Fruit fly (Drosophila melanogaster) whole organism, embryonic: ENCODE results near the gene CG12020.
A peak's percentile ranks its signal among the peaks of the same experiment; 100 is the strongest.

ENCODE experiments used
- Asciz ChIP-seq: fragments of 200-800 bp; sonication (Bioruptor generic); optimal IDR thresholded peaks from 2 replicates; lab custom pipeline; 2017; ENCODE audit warnings: missing biosample characterization, mild to moderate bottlenecking, missing genetic modification characterization, missing genetic modification reagents
- Blimp-1 ChIP-seq: fragments of 200-800 bp; sonication (Bioruptor generic); optimal IDR thresholded peaks from 3 replicates; lab custom pipeline; 2018; ENCODE audit warnings: missing biosample characterization, missing genetic modification characterization, mild to moderate bottlenecking, moderate library complexity, missing genetic modification reagents
- CG12299 ChIP-seq: fragments of 200-800 bp; sonication (Bioruptor generic); optimal IDR thresholded peaks from 2 replicates; lab custom pipeline; 2018; ENCODE audit warnings: missing biosample characterization, mild to moderate bottlenecking, missing genetic modification characterization
- CG13123 ChIP-seq: fragments of 200-800 bp; sonication (Bioruptor generic); optimal IDR thresholded peaks from 2 replicates; lab custom pipeline; 2016; ENCODE audit warnings: missing biosample characterization, missing genetic modification characterization
- CG14667 ChIP-seq: fragments of 200-800 bp; sonication (Bioruptor generic); IDR thresholded peaks from 2 replicates; pipeline ENCODE4 v1.3.6; 2022; ENCODE audit warnings: missing biosample characterization, missing genetic modification characterization
- CG14710 ChIP-seq: fragments of 200-800 bp; sonication (Bioruptor generic); optimal IDR thresholded peaks from 3 replicates; lab custom pipeline; 2019; ENCODE audit warnings: missing biosample characterization, mild to moderate bottlenecking, missing genetic modification characterization, moderate library complexity
- CG15073 ChIP-seq: fragments of 200-800 bp; sonication (Bioruptor generic); optimal IDR thresholded peaks from 2 replicates; lab custom pipeline; 2016; ENCODE audit warnings: missing biosample characterization, missing genetic modification characterization
- CG15479 ChIP-seq: fragments of 200-800 bp; sonication (Bioruptor generic); optimal IDR thresholded peaks from 3 replicates; lab custom pipeline; 2019; ENCODE audit warnings: missing biosample characterization, mild to moderate bottlenecking, missing genetic modification characterization, moderate library complexity
- CG15514 ChIP-seq: fragments of 200-800 bp; sonication (Bioruptor generic); optimal IDR thresholded peaks from 3 replicates; lab custom pipeline; 2017; ENCODE audit warnings: missing biosample characterization, missing genetic modification characterization, mild to moderate bottlenecking, moderate library complexity, missing genetic modification reagents
- CG18262 ChIP-seq: fragments of 200-800 bp; optimal IDR thresholded peaks from 3 replicates; lab custom pipeline; 2019; ENCODE audit warnings: missing biosample characterization, mild to moderate bottlenecking, missing genetic modification characterization, moderate library complexity
- CG3407 ChIP-seq: fragments of 200-800 bp; sonication (Bioruptor generic); optimal IDR thresholded peaks from 2 replicates; lab custom pipeline; 2018; ENCODE audit warnings: missing biosample characterization, mild to moderate bottlenecking, missing genetic modification characterization
- CG4282 ChIP-seq: fragments of 200-800 bp; sonication (Bioruptor generic); optimal IDR thresholded peaks from 2 replicates; lab custom pipeline; 2016; ENCODE audit warnings: missing biosample characterization, missing genetic modification characterization
- CG4328 ChIP-seq: fragments of 200-800 bp; sonication (Bioruptor generic); optimal IDR thresholded peaks from 3 replicates; lab custom pipeline; 2017; ENCODE audit warnings: missing biosample characterization, missing genetic modification reagents, missing genetic modification characterization
- CG43689 ChIP-seq: fragments of 200-800 bp; sonication (Bioruptor generic); IDR thresholded peaks from 2 replicates; pipeline ENCODE4 v1.3.6; 2022; ENCODE audit warnings: missing biosample characterization, missing genetic modification characterization
- CG6175 ChIP-seq: fragments of 200-800 bp; sonication (Bioruptor generic); IDR thresholded peaks from 3 replicates; pipeline ENCODE4 v1.3.6; 2022; ENCODE audit warnings: missing biosample characterization, missing genetic modification characterization
- CG6689 ChIP-seq: fragments of 200-800 bp; sonication (Bioruptor generic); IDR thresholded peaks from 2 replicates; pipeline ENCODE4 v1.3.6; 2022; ENCODE audit warnings: missing biosample characterization, missing genetic modification characterization
- CG6791 ChIP-seq: fragments of 200-800 bp; sonication (Bioruptor generic); IDR thresholded peaks from 3 replicates; pipeline ENCODE4 v1.3.6; 2022; ENCODE audit warnings: missing biosample characterization, missing genetic modification characterization; ENCODE audit not compliant: partially characterized antibody
- CG7963 ChIP-seq: fragments of 200-800 bp; sonication (Bioruptor generic); IDR thresholded peaks from 3 replicates; pipeline ENCODE4 v1.3.6; 2022; ENCODE audit warnings: missing biosample characterization, missing genetic modification characterization; ENCODE audit not compliant: partially characterized antibody
- CG9437 ChIP-seq: fragments of 200-800 bp; sonication (Bioruptor generic); optimal IDR thresholded peaks from 2 replicates; lab custom pipeline; 2018; ENCODE audit warnings: missing biosample characterization, mild to moderate bottlenecking, missing genetic modification characterization
- CG9727 ChIP-seq: fragments of 200-800 bp; sonication (Bioruptor generic); optimal IDR thresholded peaks from 3 replicates; lab custom pipeline; 2017; ENCODE audit warnings: missing biosample characterization, mild to moderate bottlenecking, missing genetic modification characterization
- Elba2 ChIP-seq: fragments of 200-800 bp; sonication (Bioruptor generic); optimal IDR thresholded peaks from 3 replicates; lab custom pipeline; 2016; ENCODE audit warnings: missing biosample characterization, missing genetic modification characterization
- Ets97D ChIP-seq: fragments of 200-800 bp; sonication (Bioruptor generic); optimal IDR thresholded peaks from 3 replicates; lab custom pipeline; 2016; ENCODE audit warnings: missing biosample characterization, missing genetic modification characterization
- MTF-1 ChIP-seq: fragments of 200-800 bp; sonication (Bioruptor generic); optimal IDR thresholded peaks from 2 replicates; lab custom pipeline; 2018; ENCODE audit warnings: missing biosample characterization, mild to moderate bottlenecking, missing genetic modification characterization, borderline replicate concordance
- Mrtf ChIP-seq: fragments of 200-800 bp; sonication (Bioruptor generic); IDR thresholded peaks from 3 replicates; pipeline ENCODE4 v1.3.6; 2022; ENCODE audit warnings: missing biosample characterization, missing genetic modification characterization
- NC2β ChIP-seq: fragments of 200-800 bp; sonication (Bioruptor generic); optimal IDR thresholded peaks from 2 replicates; lab custom pipeline; 2016; ENCODE audit warnings: missing biosample characterization, missing genetic modification characterization
- NK7.1 ChIP-seq: fragments of 200-800 bp; sonication (Bioruptor generic); optimal IDR thresholded peaks from 3 replicates; lab custom pipeline; 2016; ENCODE audit warnings: missing biosample characterization, missing genetic modification characterization
- Nf-YB ChIP-seq: fragments of 200-800 bp; sonication (Bioruptor generic); optimal IDR thresholded peaks from 3 replicates; lab custom pipeline; 2019; ENCODE audit warnings: missing biosample characterization, mild to moderate bottlenecking, missing genetic modification characterization, moderate library complexity
- Oaz ChIP-seq: fragments of 200-800 bp; sonication (Bioruptor generic); IDR thresholded peaks from 2 replicates; pipeline ENCODE4 v1.3.6; 2022; ENCODE audit warnings: missing biosample characterization, missing genetic modification characterization
- Oli ChIP-seq: fragments of 200-800 bp; sonication (Bioruptor generic); optimal IDR thresholded peaks from 2 replicates; lab custom pipeline; 2018; ENCODE audit warnings: missing biosample characterization, mild to moderate bottlenecking, missing genetic modification characterization, moderate library complexity
- Sry-β ChIP-seq: fragments of 200-800 bp; sonication (Bioruptor generic); optimal IDR thresholded peaks from 2 replicates; lab custom pipeline; 2018; ENCODE audit warnings: missing biosample characterization, mild to moderate bottlenecking, missing genetic modification characterization, moderate library complexity
- Ssrp ChIP-seq: fragments of 200-800 bp; sonication (Bioruptor generic); optimal IDR thresholded peaks from 2 replicates; lab custom pipeline; 2018; ENCODE audit warnings: missing biosample characterization, mild to moderate bottlenecking, missing genetic modification characterization, moderate library complexity
- TFAM ChIP-seq: fragments of 200-800 bp; sonication (Bioruptor generic); optimal IDR thresholded peaks from 2 replicates; lab custom pipeline; 2017; ENCODE audit warnings: missing biosample characterization, missing genetic modification characterization, inconsistent platforms
- Tbp ChIP-seq: fragments of >200 bp; optimal IDR thresholded peaks from 2 replicates; lab custom pipeline; 2018; ENCODE audit warnings: missing biosample characterization, missing genetic modification characterization
- al ChIP-seq: fragments of 200-800 bp; sonication (Bioruptor generic); IDR thresholded peaks from 2 replicates; pipeline ENCODE4 v1.3.6; 2022; ENCODE audit warnings: missing biosample characterization, missing genetic modification characterization
- gem ChIP-seq: fragments of 200-800 bp; sonication (Bioruptor generic); optimal IDR thresholded peaks from 2 replicates; lab custom pipeline; 2019; ENCODE audit warnings: missing biosample characterization, mild to moderate bottlenecking, missing genetic modification characterization, moderate library complexity
- insv ChIP-seq, 2 experiments: fragments of 200-800 bp; sonication (Bioruptor generic); optimal IDR thresholded peaks; 3 replicates each; lab custom pipeline; 2016 to 2018; ENCODE audit warnings: missing biosample characterization in 2 of 2, missing genetic modification characterization in 2 of 2
- klu ChIP-seq: fragments of 200-800 bp; sonication (Bioruptor generic); IDR thresholded peaks from 2 replicates; pipeline ENCODE4 v1.3.6; 2022; ENCODE audit warnings: missing biosample characterization, missing genetic modification characterization
- oc ChIP-seq: fragments of 200-800 bp; sonication (Bioruptor generic); optimal IDR thresholded peaks from 2 replicates; lab custom pipeline; 2018; ENCODE audit warnings: missing biosample characterization, mild to moderate bottlenecking, missing genetic modification characterization, moderate library complexity
- pan ChIP-seq, 4 experiments: fragments of >200 bp in 3 of 4; fragments of 200-800 bp in 1 of 4; sonication (Bioruptor generic) in 1 of 4; optimal IDR thresholded peaks in 3 of 4; IDR thresholded peaks in 1 of 4; 2 replicates each; pipeline versions ENCODE4 v1.3.6 to Lab custom; 2017 to 2022; ENCODE audit warnings: missing biosample characterization in 2 of 4, missing genetic modification characterization in 2 of 4, mixed read lengths in 1 of 4
- pb ChIP-seq: fragments of 200-800 bp; sonication (Bioruptor generic); optimal IDR thresholded peaks from 3 replicates; lab custom pipeline; 2016; ENCODE audit warnings: missing biosample characterization, missing genetic modification characterization
- ranshi ChIP-seq: fragments of 200-800 bp; sonication (Bioruptor generic); IDR thresholded peaks from 2 replicates; pipeline ENCODE4 v1.3.6; 2022; ENCODE audit warnings: missing biosample characterization, missing genetic modification characterization
- rib ChIP-seq: fragments of 200-800 bp; sonication (Bioruptor generic); IDR thresholded peaks from 2 replicates; pipeline ENCODE4 v1.3.6; 2022; ENCODE audit warnings: missing biosample characterization, missing genetic modification characterization
- sc ChIP-seq, 3 experiments: fragments of >200 bp in 2 of 3; fragments of 200-800 bp in 1 of 3; sonication (Bioruptor generic) in 1 of 3; optimal IDR thresholded peaks; 2 replicates in 2 of 3; 3 replicates in 1 of 3; lab custom pipeline; 2017; ENCODE audit warnings: mild to moderate bottlenecking in 1 of 3, missing biosample characterization in 1 of 3, missing genetic modification characterization in 1 of 3, missing genetic modification reagents in 1 of 3
- shn ChIP-seq: fragments of 200-800 bp; sonication (Bioruptor generic); optimal IDR thresholded peaks from 3 replicates; lab custom pipeline; 2016; ENCODE audit warnings: missing biosample characterization, missing genetic modification characterization
- sob ChIP-seq: fragments of 200-800 bp; sonication (Bioruptor generic); IDR thresholded peaks from 2 replicates; pipeline ENCODE4 v1.3.6; 2022; ENCODE audit warnings: missing biosample characterization, missing genetic modification characterization
- sug ChIP-seq: fragments of 200-800 bp; optimal IDR thresholded peaks from 2 replicates; lab custom pipeline; 2019; ENCODE audit warnings: missing biosample characterization, mild to moderate bottlenecking, missing genetic modification characterization, moderate library complexity
- tup ChIP-seq: fragments of 200-800 bp; sonication (Bioruptor generic); optimal IDR thresholded peaks from 2 replicates; lab custom pipeline; 2016; ENCODE audit warnings: missing biosample characterization, mild to moderate bottlenecking, missing genetic modification characterization, moderate library complexity
- yki ChIP-seq: fragments of >200 bp; optimal IDR thresholded peaks from 3 replicates; lab custom pipeline; 2018

CG12020 gene

dm6 chr3L:1794164-1794942 lies 2.8 kb upstream of the CG12020 start (continued):
- TF ChIP-seq Nf-YB (peak; percentile 23), Sry-β (GFP tag; lab: Kevin White, UChicago) (no peak), CG7963 (no peak), CG6689 (0 out of 2 replicates have a peak, but pooled peaks have one; percentile 11), rib (GFP tag; lab: Robert Waterston, UW) (peak; percentile 73; the same call in 1 of the 2 replicates), CG6175 (GFP tag; lab: Robert Waterston, UW) (peak; percentile 53; the same call in 1 of the 3 replicates), al (no peak), sc (optimal IDR thresholded peaks at IDR 0.05; lab: Kevin White, UChicago) (no peak), sc (GFP tag; optimal IDR thresholded peaks at IDR 0.05; lab: Kevin White, UChicago) (no peak), CG6791 (no peak), CG14710 (tag; lab: Kevin White, UChicago) (no peak), yki (lab: Kevin White, UChicago) (no peak), ranshi (peak; percentile 11; the same call in 1 of the 2 replicates), CG9437 (GFP tag; lab: Kevin White, UChicago) (no peak), pb (GFP tag; lab: Kevin White, UChicago) (no peak), shn (GFP tag; lab: Kevin White, UChicago) (no peak), pan (optimal IDR thresholded peaks at IDR 0.05; lab: Kevin White, UChicago) (no peak), pan (GFP tag; optimal IDR thresholded peaks at IDR 0.05 in 1 of 2, IDR thresholded peaks at IDR 0.05 in 1 of 2) (no peak), CG9727 (GFP tag; lab: Kevin White, UChicago) (peak; percentile 31), oc (tag; lab: Kevin White, UChicago) (no peak), CG13123 (GFP tag; lab: Kevin White, UChicago) (no peak), CG15514 (GFP tag; lab: Kevin White, UChicago) (peak; percentile 49), sob (GFP tag; lab: Robert Waterston, UW) (peak; percentile 61; the same call in 1 of the 2 replicates), CG3407 (GFP tag; lab: Kevin White, UChicago) (no peak), Ets97D (GFP tag; lab: Kevin White, UChicago) (peak; percentile 62), Oli (tag; lab: Kevin White, UChicago) (no peak), NK7.1 (GFP tag; lab: Kevin White, UChicago) (no peak), Elba2 (no peak), gem (tag; lab: Kevin White, UChicago) (no peak), CG4328 (GFP tag; lab: Kevin White, UChicago) (peak; percentile 20), TFAM (no peak), Ssrp (tag; lab: Kevin White, UChicago) (no peak), CG12299 (tag; lab: Kevin White, UChicago) (no peak), klu (GFP tag; lab: Robert Waterston, UW) (no peak), CG43689 (GFP tag; lab: Robert Waterston, UW) (no peak), tup (GFP tag; lab: Kevin White, UChicago) (no peak), CG14667 (no peak), Oaz (GFP tag; lab: Robert Waterston, UW) (no peak), Asciz (no peak), CG15479 (GFP tag; lab: Kevin White, UChicago) (peak; percentile 91), insv (GFP tag; optimal IDR thresholded peaks at IDR 0.05; lab: Kevin White, UChicago) (peak in 1 of 2 experiments; percentile 23), MTF-1 (GFP tag; lab: Kevin White, UChicago) (peak; percentile 44), NC2β (GFP tag; lab: Kevin White, UChicago) (no peak), CG15073 (GFP tag; lab: Kevin White, UChicago) (no peak), Blimp-1 (GFP tag; lab: Kevin White, UChicago) (no peak), Tbp (GFP tag; lab: Kevin White, UChicago) (no peak), Mrtf (no peak), sug (tag; lab: Kevin White, UChicago) (peak; percentile 86), CG18262 (tag; lab: Kevin White, UChicago) (no peak), CG4282 (GFP tag; lab: Kevin White, UChicago) (no peak)
